Fruit fly (Drosophila melanogaster): ENCODE measurements around the gene Uro.
A peak's percentile ranks its signal among the peaks of the same experiment; 100 is the strongest.

Gene Uro

dm6 chr2L:7788952-7789466, 9.1 kb downstream of the Uro start:
- TF ChIP-seq kay (GFP tag; ENCODE audit: borderline replicate concordance) (peak; percentile 24), Mnt (GFP tag; optimal IDR thresholded peaks at IDR 0.05) (peak; percentile 5), CG1620 (GFP tag; optimal IDR thresholded peaks at IDR 0.05) (no peak)

dm6 chr2L:7790081-7790447, 10.2 kb downstream of the Uro start:
- TF ChIP-seq Hr96 (GFP tag; optimal IDR thresholded peaks at IDR 0.05) (no peak), CG33017 (tag; optimal IDR thresholded peaks at IDR 0.05) (no peak), cic (GFP tag; optimal IDR thresholded peaks at IDR 0.05) (no peak), kay (GFP tag; ENCODE audit: borderline replicate concordance) (no peak), cnc (optimal IDR thresholded peaks at IDR 0.05) (no peak), ovo (GFP tag; optimal IDR thresholded peaks at IDR 0.05) (no peak), Crg-1 (GFP tag; optimal IDR thresholded peaks at IDR 0.05) (no peak), Clk (GFP tag; optimal IDR thresholded peaks at IDR 0.05) (no peak), CG7045 (GFP tag; optimal IDR thresholded peaks at IDR 0.05) (no peak), CG7101 (tag; optimal IDR thresholded peaks at IDR 0.05) (no peak), toe (GFP tag; optimal IDR thresholded peaks at IDR 0.05) (no peak)

dm6 chr2L:7790448-7791355, 10.8 kb downstream of the Uro start, which contains the start of gene CG7149:
Gene CG7149 (minus strand): TSS chr2L:7790557.
- TF ChIP-seq pad (GFP tag; optimal IDR thresholded peaks at IDR 0.05) (peak; percentile 10), CG14711 (tag; optimal IDR thresholded peaks at IDR 0.05) (no peak), CG7101 (tag; optimal IDR thresholded peaks at IDR 0.05) (peak; percentile 14), bab1 (GFP tag; optimal IDR thresholded peaks at IDR 0.05) (no peak), Crg-1 (GFP tag; optimal IDR thresholded peaks at IDR 0.05) (no peak), toe (GFP tag; optimal IDR thresholded peaks at IDR 0.05) (peak; percentile 51), CG1620 (GFP tag; optimal IDR thresholded peaks at IDR 0.05) (no peak), Mnt (GFP tag; optimal IDR thresholded peaks at IDR 0.05) (peak; percentile 77), Hr96 (GFP tag; optimal IDR thresholded peaks at IDR 0.05) (peak; percentile 55), cnc (optimal IDR thresholded peaks at IDR 0.05) (no peak), tj (GFP tag; optimal IDR thresholded peaks at IDR 0.05) (peak; percentile 55), Clk (GFP tag; optimal IDR thresholded peaks at IDR 0.05) (no peak), CG12768 (GFP tag; optimal IDR thresholded peaks at IDR 0.05) (peak; percentile 40), CG5204 (GFP tag; optimal IDR thresholded peaks at IDR 0.05) (no peak), cic (GFP tag; optimal IDR thresholded peaks at IDR 0.05) (peak; percentile 99), CG11617 (GFP tag; optimal IDR thresholded peaks at IDR 0.05) (peak; percentile 20), CG33017 (tag; optimal IDR thresholded peaks at IDR 0.05) (peak; percentile 46), CG7045 (GFP tag; optimal IDR thresholded peaks at IDR 0.05) (peak; percentile 12), kay (GFP tag; ENCODE audit: borderline replicate concordance) (peak; percentile 92), ovo (GFP tag; optimal IDR thresholded peaks at IDR 0.05) (peak; percentile 40)

- TF ChIP-seq kay (GFP tag; ENCODE audit: borderline replicate concordance) (peak; percentile 91), bab1 (GFP tag; optimal IDR thresholded peaks at IDR 0.05) (no peak), CG7101 (tag; optimal IDR thresholded peaks at IDR 0.05) (no peak)
Observed at dm6 chr2L:7791356-7791738, 11.5 kb downstream of the Uro start.

- TF ChIP-seq Mnt (GFP tag; optimal IDR thresholded peaks at IDR 0.05): peak; percentile 47
- peak; percentile 80 for TF ChIP-seq kay (GFP tag; ENCODE audit: borderline replicate concordance)
- TF ChIP-seq cic (GFP tag; optimal IDR thresholded peaks at IDR 0.05): peak; percentile 89
- no peak for TF ChIP-seq CG12768 (GFP tag; optimal IDR thresholded peaks at IDR 0.05)
Observed at dm6 chr2L:7794689-7795475, 15.0 kb downstream of the Uro start.

dm6 chr2L:7795859-7796258, 16.0 kb downstream of the Uro start, which contains the start of gene LKRSDH:
Gene LKRSDH (minus strand): TSS chr2L:7795959.
- TF ChIP-seq CG7101 (tag; optimal IDR thresholded peaks at IDR 0.05) (no peak), cic (GFP tag; optimal IDR thresholded peaks at IDR 0.05) (peak; percentile 21), Hr96 (GFP tag; optimal IDR thresholded peaks at IDR 0.05) (no peak), Mnt (GFP tag; optimal IDR thresholded peaks at IDR 0.05) (no peak), pad (GFP tag; optimal IDR thresholded peaks at IDR 0.05) (no peak)

Measured in whole organism, adult.